Fruit fly (Drosophila melanogaster) whole organism, embryonic: ENCODE results near the gene Nepl12.

Source experiments
- Abd-B ChIP-seq: fragments of 200-800 bp; sonication (Bioruptor generic); optimal IDR thresholded peaks from 2 replicates; lab custom pipeline; 2018; ENCODE audit warnings: missing biosample characterization, mild to moderate bottlenecking, missing genetic modification characterization, moderate library complexity
- BtbVII ChIP-seq: fragments of 200-800 bp; sonication (Bioruptor generic); optimal IDR thresholded peaks from 3 replicates; lab custom pipeline; 2017; ENCODE audit warnings: missing biosample characterization, mild to moderate bottlenecking, missing genetic modification characterization
- CG10147 ChIP-seq: fragments of 200-800 bp; sonication (Bioruptor generic); optimal IDR thresholded peaks from 2 replicates; lab custom pipeline; 2019; ENCODE audit warnings: missing biosample characterization, mild to moderate bottlenecking, missing genetic modification characterization, moderate library complexity
- CG10321 ChIP-seq: fragments of 200-800 bp; sonication (Bioruptor generic); IDR thresholded peaks from 2 replicates; pipeline ENCODE4 v1.3.6; 2022; ENCODE audit warnings: missing biosample characterization, missing genetic modification characterization
- CG12104 ChIP-seq: fragments of 200-800 bp; sonication (Bioruptor generic); optimal IDR thresholded peaks from 3 replicates; lab custom pipeline; 2016; ENCODE audit warnings: missing biosample characterization, missing genetic modification characterization
- CG13123 ChIP-seq: fragments of 200-800 bp; sonication (Bioruptor generic); optimal IDR thresholded peaks from 2 replicates; lab custom pipeline; 2016; ENCODE audit warnings: missing biosample characterization, missing genetic modification characterization
- CG17359 ChIP-seq: fragments of 200-800 bp; sonication (Bioruptor generic); optimal IDR thresholded peaks from 3 replicates; lab custom pipeline; 2018; ENCODE audit warnings: missing biosample characterization, mild to moderate bottlenecking, missing genetic modification characterization, moderate library complexity
- CG2120 ChIP-seq: fragments of 200-800 bp; sonication (Bioruptor generic); optimal IDR thresholded peaks from 3 replicates; lab custom pipeline; 2016; ENCODE audit warnings: missing biosample characterization, missing genetic modification characterization
- CG2678 ChIP-seq: fragments of 200-800 bp; sonication (Bioruptor generic); optimal IDR thresholded peaks from 3 replicates; lab custom pipeline; 2019; ENCODE audit warnings: missing biosample characterization, mild to moderate bottlenecking, missing genetic modification characterization, moderate library complexity
- CG30020 ChIP-seq: fragments of 200-800 bp; optimal IDR thresholded peaks from 2 replicates; lab custom pipeline; 2019; ENCODE audit warnings: missing biosample characterization, mild to moderate bottlenecking, missing genetic modification characterization, moderate library complexity
- CG4820 ChIP-seq: fragments of 200-800 bp; sonication (Bioruptor generic); optimal IDR thresholded peaks from 3 replicates; lab custom pipeline; 2016; ENCODE audit warnings: missing biosample characterization, missing genetic modification characterization
- CG6689 ChIP-seq: fragments of 200-800 bp; sonication (Bioruptor generic); IDR thresholded peaks from 2 replicates; pipeline ENCODE4 v1.3.6; 2022; ENCODE audit warnings: missing biosample characterization, missing genetic modification characterization
- CG7839 ChIP-seq: fragments of 200-800 bp; sonication (Bioruptor generic); optimal IDR thresholded peaks from 3 replicates; lab custom pipeline; 2018; ENCODE audit warnings: missing biosample characterization, mild to moderate bottlenecking, missing genetic modification characterization, moderate library complexity
- CG7928 ChIP-seq: fragments of 200-800 bp; sonication (Bioruptor generic); optimal IDR thresholded peaks from 2 replicates; lab custom pipeline; 2017; ENCODE audit warnings: missing biosample characterization, mild to moderate bottlenecking, missing genetic modification characterization
- CG8359 ChIP-seq: fragments of 200-800 bp; sonication (Bioruptor generic); optimal IDR thresholded peaks from 2 replicates; lab custom pipeline; 2017; ENCODE audit warnings: missing biosample characterization, mild to moderate bottlenecking, missing genetic modification characterization, borderline replicate concordance
- CoRest ChIP-seq: fragments of 200-800 bp; sonication (Bioruptor generic); optimal IDR thresholded peaks from 3 replicates; lab custom pipeline; 2018; ENCODE audit warnings: missing biosample characterization, mild to moderate bottlenecking, missing genetic modification characterization, moderate library complexity
- Dfd ChIP-seq, 2 experiments: fragments of >200 bp; optimal IDR thresholded peaks; 2 replicates each; lab custom pipeline; 2017; ENCODE audit warnings: missing biosample characterization in 2 of 2, missing genetic modification characterization in 2 of 2
- ERR ChIP-seq: fragments of 200-800 bp; sonication (Bioruptor generic); optimal IDR thresholded peaks from 2 replicates; lab custom pipeline; 2016; ENCODE audit warnings: missing biosample characterization, missing genetic modification characterization
- Ets65A ChIP-seq: fragments of 200-800 bp; sonication (Bioruptor generic); peaks from one replicate; lab custom pipeline; 2016; ENCODE audit warnings: missing biosample characterization, missing genetic modification characterization
- Fer3 ChIP-seq: fragments of 200-800 bp; sonication (Bioruptor generic); optimal IDR thresholded peaks from 2 replicates; lab custom pipeline; 2018; ENCODE audit warnings: missing biosample characterization, mild to moderate bottlenecking, missing genetic modification characterization, moderate library complexity
- HLH54F ChIP-seq: fragments of 200-800 bp; sonication (Bioruptor generic); optimal IDR thresholded peaks from 3 replicates; lab custom pipeline; 2016; ENCODE audit warnings: missing biosample characterization, missing genetic modification characterization
- Hr51 ChIP-seq, 2 experiments: fragments of 200-800 bp; sonication (Bioruptor generic); optimal IDR thresholded peaks; 2 replicates in 1 of 2; 3 replicates in 1 of 2; lab custom pipeline; 2016 to 2018; ENCODE audit warnings: missing biosample characterization in 2 of 2, missing genetic modification characterization in 2 of 2, mild to moderate bottlenecking in 1 of 2, moderate library complexity in 1 of 2
- Hr78 ChIP-seq, 2 experiments: fragments of 200-800 bp in 1 of 2; fragments of >200 bp in 1 of 2; sonication (Bioruptor generic) in 1 of 2; optimal IDR thresholded peaks; 2 replicates each; lab custom pipeline; 2017 to 2019; ENCODE audit warnings: missing biosample characterization in 2 of 2, missing genetic modification characterization in 2 of 2, mild to moderate bottlenecking in 1 of 2, moderate library complexity in 1 of 2
- MBD-R2 ChIP-seq: fragments of 200-800 bp; sonication (Bioruptor generic); IDR thresholded peaks from 2 replicates; pipeline ENCODE4 v1.3.6; 2022; ENCODE audit warnings: missing biosample characterization, missing genetic modification characterization
- Myb ChIP-seq: fragments of 200-800 bp; sonication (Bioruptor generic); optimal IDR thresholded peaks from 2 replicates; lab custom pipeline; 2016; ENCODE audit warnings: missing biosample characterization, missing genetic modification characterization
- NfI ChIP-seq: fragments of 200-800 bp; sonication (Bioruptor generic); optimal IDR thresholded peaks from 3 replicates; lab custom pipeline; 2018; ENCODE audit warnings: missing biosample characterization, mild to moderate bottlenecking, missing genetic modification characterization, moderate library complexity
- Oli ChIP-seq: fragments of 200-800 bp; sonication (Bioruptor generic); optimal IDR thresholded peaks from 2 replicates; lab custom pipeline; 2018; ENCODE audit warnings: missing biosample characterization, mild to moderate bottlenecking, missing genetic modification characterization, moderate library complexity
- PHDP ChIP-seq: fragments of 200-800 bp; sonication (Bioruptor generic); optimal IDR thresholded peaks from 3 replicates; lab custom pipeline; 2018; ENCODE audit warnings: missing biosample characterization, mild to moderate bottlenecking, missing genetic modification characterization, moderate library complexity
- Six4 ChIP-seq: fragments of 200-800 bp; sonication (Bioruptor generic); optimal IDR thresholded peaks from 2 replicates; lab custom pipeline; 2016; ENCODE audit warnings: missing biosample characterization, missing genetic modification characterization
- Sox102F ChIP-seq: fragments of 200-800 bp; sonication (Bioruptor generic); optimal IDR thresholded peaks from 2 replicates; lab custom pipeline; 2018; ENCODE audit warnings: missing biosample characterization, mild to moderate bottlenecking, missing genetic modification characterization, moderate library complexity
- Sry-δ ChIP-seq: fragments of 200-800 bp; sonication (Bioruptor generic); optimal IDR thresholded peaks from 2 replicates; lab custom pipeline; 2016; ENCODE audit warnings: missing biosample characterization, missing genetic modification characterization
- Tbp ChIP-seq: fragments of >200 bp; optimal IDR thresholded peaks from 2 replicates; lab custom pipeline; 2018; ENCODE audit warnings: missing biosample characterization, missing genetic modification characterization
- Xbp1 ChIP-seq: fragments of 200-800 bp; sonication (Bioruptor generic); optimal IDR thresholded peaks from 3 replicates; lab custom pipeline; 2016; ENCODE audit warnings: missing biosample characterization, mild to moderate bottlenecking, missing genetic modification characterization
- az2 ChIP-seq: fragments of 200-800 bp; sonication (Bioruptor generic); optimal IDR thresholded peaks from 3 replicates; lab custom pipeline; 2016; ENCODE audit warnings: missing biosample characterization, missing genetic modification characterization
- crol ChIP-seq: fragments of 200-800 bp; sonication (Bioruptor generic); IDR thresholded peaks from 2 replicates; pipeline ENCODE4 v1.3.6; 2022; ENCODE audit warnings: missing biosample characterization, missing genetic modification characterization
- dmrt99B ChIP-seq: fragments of 200-800 bp; sonication (Bioruptor generic); optimal IDR thresholded peaks from 2 replicates; lab custom pipeline; 2018; ENCODE audit warnings: missing biosample characterization, mild to moderate bottlenecking, missing genetic modification characterization, moderate library complexity
- dpn ChIP-seq, 2 experiments: fragments of 200-800 bp; sonication (Bioruptor generic); optimal IDR thresholded peaks; 3 replicates each; lab custom pipeline; 2016; ENCODE audit warnings: missing biosample characterization in 2 of 2, missing genetic modification characterization in 2 of 2
- eve ChIP-seq, 2 experiments: fragments of >200 bp; optimal IDR thresholded peaks; 2 replicates each; lab custom pipeline; 2017; ENCODE audit warnings: missing biosample characterization in 2 of 2, missing genetic modification characterization in 2 of 2
- fd3F ChIP-seq: fragments of 200-800 bp; sonication (Bioruptor generic); optimal IDR thresholded peaks from 2 replicates; lab custom pipeline; 2018; ENCODE audit warnings: missing biosample characterization, mild to moderate bottlenecking, missing genetic modification characterization, moderate library complexity
- gem ChIP-seq: fragments of 200-800 bp; sonication (Bioruptor generic); optimal IDR thresholded peaks from 2 replicates; lab custom pipeline; 2019; ENCODE audit warnings: missing biosample characterization, mild to moderate bottlenecking, missing genetic modification characterization, moderate library complexity
- grau ChIP-seq: fragments of 200-800 bp; optimal IDR thresholded peaks from 3 replicates; lab custom pipeline; 2019; ENCODE audit warnings: missing biosample characterization, mild to moderate bottlenecking, missing genetic modification characterization, moderate library complexity
- ham ChIP-seq: fragments of 200-800 bp; sonication (Bioruptor generic); IDR thresholded peaks from 2 replicates; pipeline ENCODE4 v1.3.6; 2022; ENCODE audit warnings: missing biosample characterization, missing genetic modification characterization
- lilli ChIP-seq: fragments of 200-800 bp; sonication (Bioruptor generic); optimal IDR thresholded peaks from 3 replicates; lab custom pipeline; 2016; ENCODE audit warnings: missing biosample characterization, missing genetic modification characterization
- nom ChIP-seq: fragments of 200-800 bp; sonication (Bioruptor generic); optimal IDR thresholded peaks from 2 replicates; lab custom pipeline; 2017; ENCODE audit warnings: missing biosample characterization, missing genetic modification characterization, mild to moderate bottlenecking, moderate library complexity, missing genetic modification reagents
- org-1 ChIP-seq: fragments of 200-800 bp; sonication (Bioruptor generic); optimal IDR thresholded peaks from 2 replicates; lab custom pipeline; 2017; ENCODE audit warnings: missing biosample characterization, missing genetic modification characterization
- pnt ChIP-seq: fragments of 200-800 bp; sonication (Bioruptor generic); optimal IDR thresholded peaks from 3 replicates; lab custom pipeline; 2016; ENCODE audit warnings: missing biosample characterization, missing genetic modification characterization
- schlank ChIP-seq: fragments of 200-800 bp; sonication (Bioruptor generic); optimal IDR thresholded peaks from 2 replicates; lab custom pipeline; 2018; ENCODE audit warnings: missing biosample characterization, mild to moderate bottlenecking, missing genetic modification characterization
- slbo ChIP-seq: fragments of 200-800 bp; sonication (Bioruptor generic); IDR thresholded peaks from 2 replicates; pipeline ENCODE4 v1.3.6; 2022; ENCODE audit warnings: missing biosample characterization, missing genetic modification characterization
- tll ChIP-seq, 2 experiments: fragments of 200-800 bp in 1 of 2; fragments of >200 bp in 1 of 2; sonication (Bioruptor generic) in 1 of 2; optimal IDR thresholded peaks; 2 replicates each; lab custom pipeline; 2017 to 2019; ENCODE audit warnings: missing biosample characterization in 2 of 2, missing genetic modification characterization in 2 of 2, mild to moderate bottlenecking in 1 of 2, moderate library complexity in 1 of 2
- unpg ChIP-seq: fragments of 200-800 bp; sonication (Bioruptor generic); optimal IDR thresholded peaks from 3 replicates; lab custom pipeline; 2018; ENCODE audit warnings: missing biosample characterization, mild to moderate bottlenecking, missing genetic modification characterization, moderate library complexity
- yki ChIP-seq: fragments of >200 bp; optimal IDR thresholded peaks from 3 replicates; lab custom pipeline; 2018

Gene Nepl12

dm6 chr3R:9701897-9702296 is 26.6 kb downstream of the Nepl12 start (continued):
- TF ChIP-seq CG10147 (GFP tag; lab: Kevin White, UChicago) (no peak), CG4820 (GFP tag; lab: Kevin White, UChicago) (no peak), NfI (peak; percentile 34), CG30020 (tag; lab: Kevin White, UChicago) (no peak), MBD-R2 (no peak), gem (tag; lab: Kevin White, UChicago) (peak; percentile 58), CG17359 (tag; lab: Kevin White, UChicago) (peak; percentile 30), CG7928 (GFP tag; lab: Kevin White, UChicago) (no peak), Sry-δ (GFP tag; lab: Kevin White, UChicago) (no peak), pnt (GFP tag; lab: Kevin White, UChicago) (no peak), Dfd (GFP tag; optimal IDR thresholded peaks at IDR 0.05; lab: Kevin White, UChicago) (no peak), Hr51 (GFP tag; optimal IDR thresholded peaks at IDR 0.05; lab: Kevin White, UChicago) (peak in 1 of 2 experiments; percentile 64), Hr78 (GFP tag; optimal IDR thresholded peaks at IDR 0.05; lab: Kevin White, UChicago) (peak in 1 of 2 experiments; percentile 72), Fer3 (tag; lab: Kevin White, UChicago) (peak; percentile 20), Abd-B (GFP tag; lab: Kevin White, UChicago) (peak; percentile 36), crol (GFP tag; lab: Robert Waterston, UW) (no peak), CG13123 (no peak), CG2120 (GFP tag; lab: Kevin White, UChicago) (peak; percentile 33), slbo (GFP tag; lab: Robert Waterston, UW) (no peak), HLH54F (GFP tag; lab: Kevin White, UChicago) (no peak), Ets65A (GFP tag; lab: Kevin White, UChicago) (peak; percentile 11), PHDP (peak; percentile 2), yki (no peak), fd3F (GFP tag; lab: Kevin White, UChicago) (peak; percentile 43), dmrt99B (tag; lab: Kevin White, UChicago) (peak; percentile 22), Oli (peak; percentile 8), tll (GFP tag; optimal IDR thresholded peaks at IDR 0.05; lab: Kevin White, UChicago) (no peak), ERR (GFP tag; lab: Kevin White, UChicago) (no peak), CG8359 (GFP tag; lab: Kevin White, UChicago) (no peak), grau (tag; lab: Kevin White, UChicago) (peak; percentile 36), Myb (GFP tag; lab: Kevin White, UChicago) (no peak), lilli (peak; percentile 2), az2 (GFP tag; lab: Kevin White, UChicago) (peak; percentile 25), CG10321 (no peak), CG2678 (tag; lab: Kevin White, UChicago) (peak; percentile 7), CG7839 (tag; lab: Kevin White, UChicago) (peak; percentile 27), Tbp (GFP tag; lab: Kevin White, UChicago) (no peak), ham (GFP tag; lab: Robert Waterston, UW) (no peak), org-1 (no peak), nom (no peak), unpg (GFP tag; lab: Kevin White, UChicago) (peak; percentile 13), CG12104 (no peak), eve (GFP tag; optimal IDR thresholded peaks at IDR 0.05; lab: Kevin White, UChicago) (no peak), schlank (no peak), CoRest (tag; lab: Kevin White, UChicago) (peak; percentile 23), Sox102F (GFP tag; lab: Kevin White, UChicago) (peak; percentile 62), CG6689 (GFP tag; lab: Robert Waterston, UW) (no peak), Six4 (no peak), BtbVII (no peak), dpn (GFP tag; optimal IDR thresholded peaks at IDR 0.05; lab: Kevin White, UChicago) (peak in 1 of 2 experiments; percentile 9), Xbp1 (GFP tag; lab: Kevin White, UChicago) (peak; percentile 13)
- TF ChIP-seq, all 482 proteins: peak for 30
